Worm (Caenorhabditis elegans): ENCODE measurements around the gene F09E10.1.

DNA sequence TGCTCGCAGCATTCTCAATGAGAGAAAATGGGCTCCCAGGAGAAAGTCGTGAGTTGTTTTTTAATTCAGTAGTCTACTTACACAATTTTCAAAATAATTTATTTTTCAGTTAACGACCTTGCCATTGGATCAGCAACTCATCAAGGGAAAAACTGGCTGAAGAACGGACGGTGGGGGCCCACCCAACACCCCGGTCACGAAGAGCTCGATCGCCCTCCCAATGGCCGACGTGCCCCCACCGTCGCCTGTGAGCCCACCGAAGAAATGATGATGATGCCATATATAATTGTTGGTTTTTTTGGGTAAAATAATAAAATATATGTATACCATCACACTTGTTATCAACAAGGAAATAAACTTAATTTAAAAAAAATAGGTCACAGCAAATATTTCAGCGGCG, 324 bp downstream of the F09E10.1 start:
- no peak for TF ChIP-seq ztf-6 (GFP tag; IDR thresholded peaks at IDR 0.05)
- no peak for TF ChIP-seq unc-130 (GFP tag; optimal IDR thresholded peaks at IDR 0.05)
- no peak for TF ChIP-seq xnd-1 (tag; optimal IDR thresholded peaks at IDR 0.05)
- no peak for TF ChIP-seq ztf-26 (tag; optimal IDR thresholded peaks at IDR 0.05)
- no peak for TF ChIP-seq aptf-2 (GFP tag; conservative IDR thresholded peaks at IDR 0.05)
- no peak for TF ChIP-seq nhr-120 (GFP tag; IDR thresholded peaks at IDR 0.05)
- no peak for TF ChIP-seq snpc-1.3 (tag; optimal IDR thresholded peaks at IDR 0.05; ENCODE audit: insufficient read depth)
- TF ChIP-seq nfya-1 (tag; optimal IDR thresholded peaks at IDR 0.05; ENCODE audit: borderline replicate concordance, insufficient read depth), result no peak
